Fruit fly (Drosophila melanogaster) whole organism, wandering third instar larva: ENCODE results near the gene spir.

Experiments used
- CG32264 ChIP-seq: fragments of 200-800 bp; sonication (Bioruptor generic); optimal IDR thresholded peaks from 2 replicates; lab custom pipeline; 2016; ENCODE audit warnings: missing biosample characterization, missing genetic modification characterization
- CG9705 ChIP-seq: fragments of 200-800 bp; sonication (Bioruptor generic); optimal IDR thresholded peaks from 2 replicates; lab custom pipeline; 2018; ENCODE audit warnings: missing biosample characterization, mild to moderate bottlenecking, missing genetic modification characterization
- CrebA ChIP-seq: fragments of 200-800 bp; sonication (Bioruptor generic); optimal IDR thresholded peaks from 2 replicates; lab custom pipeline; 2016; ENCODE audit warnings: missing biosample characterization, mild to moderate bottlenecking, missing genetic modification characterization, borderline replicate concordance
- Dfd ChIP-seq: fragments of >200 bp; optimal IDR thresholded peaks from 2 replicates; lab custom pipeline; 2017; ENCODE audit warnings: missing biosample characterization, missing genetic modification characterization
- Dif ChIP-seq: fragments of 200-275, 200-300 bp; sonication (Bioruptor generic); optimal IDR thresholded peaks from 2 replicates; lab custom pipeline; 2018; ENCODE audit warnings: missing biosample characterization, missing genetic modification characterization; ENCODE audit not compliant: partially characterized antibody
- GATAd ChIP-seq: sonication (Bioruptor generic); optimal IDR thresholded peaks from 2 replicates; lab custom pipeline; 2016; ENCODE audit warnings: missing biosample characterization, missing genetic modification characterization
- HLH106 ChIP-seq: fragments of 200-800 bp; optimal IDR thresholded peaks from 3 replicates; lab custom pipeline; 2019; ENCODE audit warnings: missing biosample characterization, mild to moderate bottlenecking, missing genetic modification characterization, moderate library complexity
- Hnf4 ChIP-seq: fragments of 200-800 bp; sonication (Bioruptor generic); optimal IDR thresholded peaks from 2 replicates; lab custom pipeline; 2016; ENCODE audit warnings: missing biosample characterization, mild to moderate bottlenecking, missing genetic modification characterization
- Hr78 ChIP-seq: fragments of >200 bp; optimal IDR thresholded peaks from 2 replicates; lab custom pipeline; 2017; ENCODE audit warnings: missing biosample characterization, missing genetic modification characterization
- Hr83 ChIP-seq: fragments of 200-300 bp; sonication (Bioruptor generic); optimal IDR thresholded peaks from 2 replicates; lab custom pipeline; 2016; ENCODE audit warnings: missing biosample characterization, mild to moderate bottlenecking, missing genetic modification characterization, moderate library complexity; ENCODE audit not compliant: poor library complexity, severe bottlenecking
- Jra ChIP-seq: sonication (Bioruptor generic); optimal IDR thresholded peaks from 2 replicates; lab custom pipeline; 2016; ENCODE audit warnings: missing biosample characterization, missing genetic modification characterization
- Mio ChIP-seq: sonication (Bioruptor generic); optimal IDR thresholded peaks from 2 replicates; lab custom pipeline; 2016; ENCODE audit warnings: missing biosample characterization, missing genetic modification characterization
- Myc ChIP-seq: fragments of >200 bp; optimal IDR thresholded peaks from 2 replicates; lab custom pipeline; 2017
- N ChIP-seq: fragments of >200 bp; optimal IDR thresholded peaks from 2 replicates; lab custom pipeline; 2018; ENCODE audit warnings: missing biosample characterization, missing external identifiers, missing genetic modification characterization
- OdsH ChIP-seq: fragments of 200-800 bp; sonication (Bioruptor generic); optimal IDR thresholded peaks from 2 replicates; lab custom pipeline; 2016; ENCODE audit warnings: missing biosample characterization, mild to moderate bottlenecking, missing genetic modification characterization
- Rel ChIP-seq, 2 experiments: fragments of 200-800 bp; sonication (Bioruptor generic) in 1 of 2; optimal IDR thresholded peaks; 2 replicates in 1 of 2; 3 replicates in 1 of 2; lab custom pipeline; 2016 to 2019; ENCODE audit warnings: mild to moderate bottlenecking in 2 of 2, missing biosample characterization in 2 of 2, missing genetic modification characterization in 2 of 2, moderate library complexity in 1 of 2
- Sp1 ChIP-seq: fragments of 200-800 bp; sonication (Bioruptor generic); optimal IDR thresholded peaks from 3 replicates; lab custom pipeline; 2019; ENCODE audit warnings: missing biosample characterization, mild to moderate bottlenecking, missing genetic modification characterization, moderate library complexity
- br ChIP-seq: fragments of 200-800 bp; sonication (Bioruptor generic); optimal IDR thresholded peaks from 2 replicates; lab custom pipeline; 2016; ENCODE audit warnings: missing biosample characterization, missing genetic modification characterization
- brk ChIP-seq: fragments of 200-800 bp; sonication (Bioruptor generic); optimal IDR thresholded peaks from 2 replicates; lab custom pipeline; 2016; ENCODE audit warnings: missing biosample characterization, mild to moderate bottlenecking, missing genetic modification characterization
- dmrt93B ChIP-seq: fragments of 200-800 bp; sonication (Bioruptor generic); optimal IDR thresholded peaks from 2 replicates; lab custom pipeline; 2018; ENCODE audit warnings: missing biosample characterization, mild to moderate bottlenecking, missing genetic modification characterization
- dsf ChIP-seq: sonication (Bioruptor generic); optimal IDR thresholded peaks from 2 replicates; lab custom pipeline; 2016; ENCODE audit warnings: missing biosample characterization, missing genetic modification characterization, borderline replicate concordance
- ey ChIP-seq: fragments of 200-800 bp; sonication (Bioruptor generic); optimal IDR thresholded peaks from 2 replicates; lab custom pipeline; 2016; ENCODE audit warnings: missing biosample characterization, missing genetic modification characterization
- foxo ChIP-seq, 2 experiments: fragments of 200-800 bp; sonication (Bioruptor generic); optimal IDR thresholded peaks; 2 replicates in 1 of 2; 3 replicates in 1 of 2; lab custom pipeline; 2016 to 2017; ENCODE audit warnings: missing biosample characterization in 2 of 2, missing genetic modification characterization in 2 of 2
- fru ChIP-seq: fragments of 200-800 bp; sonication (Bioruptor generic); optimal IDR thresholded peaks from 3 replicates; lab custom pipeline; 2016; ENCODE audit warnings: missing biosample characterization, mild to moderate bottlenecking, missing genetic modification characterization
- h ChIP-seq: fragments of 200-800 bp; sonication (Bioruptor generic); optimal IDR thresholded peaks from 3 replicates; lab custom pipeline; 2016; ENCODE audit warnings: missing biosample characterization, mild to moderate bottlenecking, missing genetic modification characterization
- jim ChIP-seq: fragments of 175-275, 200-325 bp; sonication (Bioruptor generic); optimal IDR thresholded peaks from 2 replicates; lab custom pipeline; 2016; ENCODE audit warnings: missing biosample characterization, mild to moderate bottlenecking, missing genetic modification characterization
- lola ChIP-seq: fragments of >200 bp; optimal IDR thresholded peaks from 2 replicates; lab custom pipeline; 2017; ENCODE audit warnings: missing biosample characterization, missing genetic modification characterization
- pan ChIP-seq: fragments of >200 bp; optimal IDR thresholded peaks from 2 replicates; lab custom pipeline; 2017
- psq ChIP-seq: fragments of 200-800 bp; sonication (Bioruptor generic); optimal IDR thresholded peaks from 3 replicates; lab custom pipeline; 2017; ENCODE audit warnings: missing biosample characterization, mild to moderate bottlenecking, missing genetic modification characterization, moderate library complexity
- rgr ChIP-seq: fragments of 200-800 bp; sonication (Bioruptor generic); optimal IDR thresholded peaks from 3 replicates; lab custom pipeline; 2016; ENCODE audit warnings: missing biosample characterization, mild to moderate bottlenecking, missing genetic modification characterization
- sage ChIP-seq: fragments of 200-800 bp; sonication (Bioruptor generic); optimal IDR thresholded peaks from 2 replicates; lab custom pipeline; 2016; ENCODE audit warnings: missing biosample characterization, mild to moderate bottlenecking, missing genetic modification characterization
- sv ChIP-seq: fragments of 200-800 bp; sonication (Bioruptor generic); optimal IDR thresholded peaks from 3 replicates; lab custom pipeline; 2016; ENCODE audit warnings: missing biosample characterization, missing genetic modification characterization
- tai ChIP-seq: sonication (Bioruptor generic); optimal IDR thresholded peaks from 2 replicates; lab custom pipeline; 2016; ENCODE audit warnings: missing biosample characterization, missing genetic modification characterization
- usp ChIP-seq: fragments of >200 bp; optimal IDR thresholded peaks from 2 replicates; lab custom pipeline; 2017; ENCODE audit warnings: missing biosample characterization, missing genetic modification characterization
- woc ChIP-seq: sonication (Bioruptor generic); optimal IDR thresholded peaks from 2 replicates; lab custom pipeline; 2016; ENCODE audit warnings: missing biosample characterization, mild to moderate bottlenecking, missing genetic modification characterization

Gene spir

dm6 chr2L:20341999-20342325 is 30.9 kb downstream of the spir start:
- no peak for TF ChIP-seq sv (GFP tag; lab: Kevin White, UChicago)
- no peak for TF ChIP-seq dsf (GFP tag; lab: Kevin White, UChicago)
- TF ChIP-seq fru (GFP tag; lab: Kevin White, UChicago): no peak
- no peak for TF ChIP-seq Dif (GFP tag; lab: Kevin White, UChicago)
- no peak for TF ChIP-seq rgr (GFP tag; lab: Kevin White, UChicago)
- no peak for TF ChIP-seq pan (lab: Kevin White, UChicago)
- TF ChIP-seq brk (GFP tag; lab: Kevin White, UChicago): no peak
- TF ChIP-seq dmrt93B (GFP tag; lab: Kevin White, UChicago): no peak
- TF ChIP-seq ey: no peak
- TF ChIP-seq Hr83 (GFP tag; lab: Kevin White, UChicago): no peak
- no peak for TF ChIP-seq CG9705 (GFP tag; lab: Kevin White, UChicago)
- TF ChIP-seq h (GFP tag; lab: Kevin White, UChicago): no peak
- TF ChIP-seq Dfd (GFP tag; lab: Kevin White, UChicago): no peak
- no peak for TF ChIP-seq Hnf4
- no peak for TF ChIP-seq Hr78 (GFP tag; lab: Kevin White, UChicago)

dm6 chr2L:20349671-20350539 is 38.9 kb downstream of the spir start, which contains the start of the genes La and RtGEF:
TSS of gene La (minus strand) at chr2L:20350012.
TSS of gene RtGEF (plus strand) at chr2L:20350434.
- TF ChIP-seq ey: peak; percentile 38
- peak; percentile 48 for TF ChIP-seq fru (GFP tag; lab: Kevin White, UChicago)
- TF ChIP-seq Dif (GFP tag; lab: Kevin White, UChicago): no peak
- TF ChIP-seq Dfd (GFP tag; lab: Kevin White, UChicago): no peak
- TF ChIP-seq Rel (GFP tag; optimal IDR thresholded peaks at IDR 0.05; lab: Kevin White, UChicago): no peak
- TF ChIP-seq Rel (tag; optimal IDR thresholded peaks at IDR 0.05; lab: Kevin White, UChicago): no peak
- peak in 1 of 2 experiments; percentile 63 for TF ChIP-seq foxo (GFP tag; optimal IDR thresholded peaks at IDR 0.05; lab: Kevin White, UChicago)
- TF ChIP-seq Hr83 (GFP tag; lab: Kevin White, UChicago): peak; percentile 78
- peak; percentile 64 for TF ChIP-seq Jra (GFP tag; lab: Kevin White, UChicago)
- TF ChIP-seq CrebA (GFP tag; lab: Kevin White, UChicago): no peak
- TF ChIP-seq lola (GFP tag; lab: Kevin White, UChicago): no peak
- no peak for TF ChIP-seq Hr78 (GFP tag; lab: Kevin White, UChicago)
- no peak for TF ChIP-seq Sp1 (GFP tag; lab: Kevin White, UChicago)
- TF ChIP-seq dmrt93B (GFP tag; lab: Kevin White, UChicago): peak; percentile 37
- no peak for TF ChIP-seq pan (lab: Kevin White, UChicago)
- peak; percentile 91 for TF ChIP-seq woc (GFP tag; lab: Kevin White, UChicago)
- peak; percentile 7 for TF ChIP-seq Hnf4
- TF ChIP-seq sv (GFP tag; lab: Kevin White, UChicago): peak; percentile 71
- TF ChIP-seq sage (GFP tag; lab: Kevin White, UChicago): no peak
- peak; percentile 6 for TF ChIP-seq jim (GFP tag; lab: Kevin White, UChicago)
- TF ChIP-seq Mio (GFP tag; lab: Kevin White, UChicago): no peak
- TF ChIP-seq br (GFP tag; lab: Kevin White, UChicago): peak; percentile 35
- no peak for TF ChIP-seq usp (GFP tag; lab: Kevin White, UChicago)
- peak; percentile 45 for TF ChIP-seq HLH106 (tag; lab: Kevin White, UChicago)
- TF ChIP-seq psq: peak; percentile 59
- peak; percentile 5 for TF ChIP-seq rgr (GFP tag; lab: Kevin White, UChicago)
- TF ChIP-seq GATAd (GFP tag; lab: Kevin White, UChicago): no peak
- no peak for TF ChIP-seq tai
- peak; percentile 53 for TF ChIP-seq h (GFP tag; lab: Kevin White, UChicago)
- peak; percentile 20 for TF ChIP-seq CG9705 (GFP tag; lab: Kevin White, UChicago)
- peak; percentile 86 for TF ChIP-seq Myc (lab: Kevin White, UChicago)
- no peak for TF ChIP-seq N
- peak; percentile 51 for TF ChIP-seq OdsH (GFP tag; lab: Kevin White, UChicago)
- TF ChIP-seq CG32264 (GFP tag; lab: Kevin White, UChicago): peak; percentile 11
